Fruit fly (Drosophila melanogaster) whole organism, embryonic: ENCODE data around the gene Prtl99C.
A peak's percentile ranks its signal among the peaks of the same experiment; 100 is the strongest.

Experiments used
- Ada2b ChIP-seq: fragments of 200-800 bp; sonication (Bioruptor generic); IDR thresholded peaks from 2 replicates; pipeline ENCODE4 v1.3.6; 2022; ENCODE audit warnings: missing biosample characterization, missing genetic modification characterization
- Aef1 ChIP-seq: fragments of 200-800 bp; sonication (Bioruptor generic); IDR thresholded peaks from 3 replicates; pipeline ENCODE4 v1.3.6; 2022; ENCODE audit warnings: missing biosample characterization, missing genetic modification characterization
- Atf6 ChIP-seq: fragments of 200-800 bp; sonication (Bioruptor generic); IDR thresholded peaks from 2 replicates; pipeline ENCODE4 v1.3.6; 2022; ENCODE audit warnings: missing biosample characterization, missing genetic modification characterization
- CG10274 ChIP-seq: fragments of 200-800 bp; sonication (Bioruptor generic); optimal IDR thresholded peaks from 3 replicates; lab custom pipeline; 2017; ENCODE audit warnings: missing biosample characterization, mild to moderate bottlenecking, missing genetic modification characterization
- CG11504 ChIP-seq: fragments of 200-800 bp; sonication (Bioruptor generic); optimal IDR thresholded peaks from 3 replicates; lab custom pipeline; 2019; ENCODE audit warnings: missing biosample characterization, mild to moderate bottlenecking, missing genetic modification characterization, moderate library complexity
- CG11695 ChIP-seq: fragments of 200-800 bp; sonication (Bioruptor generic); IDR thresholded peaks from 3 replicates; pipeline ENCODE4 v1.3.6; 2022; ENCODE audit warnings: missing biosample characterization, missing genetic modification characterization
- CG14014 ChIP-seq: fragments of 200-800 bp; sonication (Bioruptor generic); IDR thresholded peaks from 2 replicates; pipeline ENCODE4 v1.3.6; 2022; ENCODE audit warnings: missing biosample characterization, missing genetic modification characterization
- CG14441 ChIP-seq: fragments of 200-800 bp; sonication (Bioruptor generic); IDR thresholded peaks from 2 replicates; pipeline ENCODE4 v1.3.6; 2022; ENCODE audit warnings: missing biosample characterization, missing genetic modification characterization
- CG15011 ChIP-seq: fragments of 200-800 bp; sonication (Bioruptor generic); optimal IDR thresholded peaks from 3 replicates; lab custom pipeline; 2018; ENCODE audit warnings: missing biosample characterization, mild to moderate bottlenecking, missing genetic modification characterization
- CG16779 ChIP-seq: fragments of 200-800 bp; sonication (Bioruptor generic); IDR thresholded peaks from 2 replicates; pipeline ENCODE4 v1.3.6; 2022; ENCODE audit warnings: missing biosample characterization, missing genetic modification characterization
- CG17328 ChIP-seq: fragments of 200-800 bp; sonication (Bioruptor generic); IDR thresholded peaks from 2 replicates; pipeline ENCODE4 v1.3.6; 2022; ENCODE audit warnings: missing biosample characterization, missing genetic modification characterization
- CG34376 ChIP-seq: fragments of 200-800 bp; sonication (Bioruptor generic); optimal IDR thresholded peaks from 2 replicates; lab custom pipeline; 2018; ENCODE audit warnings: missing biosample characterization, mild to moderate bottlenecking, missing genetic modification characterization
- CG4854 ChIP-seq: fragments of 200-800 bp; sonication (Bioruptor generic); optimal IDR thresholded peaks from 2 replicates; lab custom pipeline; 2016; ENCODE audit warnings: missing biosample characterization, missing genetic modification characterization, inconsistent platforms
- CG8290 ChIP-seq, 3 experiments: fragments of 200-800 bp; sonication (Bioruptor generic); optimal IDR thresholded peaks; 2 replicates each; lab custom pipeline; 2016 to 2019; ENCODE audit warnings: missing biosample characterization in 3 of 3, missing genetic modification characterization in 3 of 3, mild to moderate bottlenecking in 2 of 3, moderate library complexity in 1 of 3
- Camta ChIP-seq: fragments of 200-800 bp; sonication (Bioruptor generic); optimal IDR thresholded peaks from 2 replicates; lab custom pipeline; 2016; ENCODE audit warnings: missing biosample characterization, missing genetic modification characterization
- E2f1 ChIP-seq: fragments of 200-800 bp; sonication (Bioruptor generic); IDR thresholded peaks from 2 replicates; pipeline ENCODE4 v1.3.6; 2022; ENCODE audit warnings: missing biosample characterization, missing genetic modification characterization
- Ets65A ChIP-seq: fragments of 200-800 bp; sonication (Bioruptor generic); peaks from one replicate; lab custom pipeline; 2016; ENCODE audit warnings: missing biosample characterization, missing genetic modification characterization
- HLH3B ChIP-seq: fragments of 200-800 bp; sonication (Bioruptor generic); IDR thresholded peaks from 2 replicates; pipeline ENCODE4 v1.3.6; 2022; ENCODE audit warnings: missing biosample characterization, missing genetic modification characterization
- MESR4 ChIP-seq: fragments of 200-800 bp; sonication (Bioruptor generic); optimal IDR thresholded peaks from 2 replicates; lab custom pipeline; 2018; ENCODE audit warnings: missing biosample characterization, mild to moderate bottlenecking, missing genetic modification characterization, moderate library complexity
- Max ChIP-seq: fragments of 200-800 bp; sonication (Bioruptor generic); optimal IDR thresholded peaks from 2 replicates; lab custom pipeline; 2016; ENCODE audit warnings: missing biosample characterization, mild to moderate bottlenecking, missing genetic modification characterization
- Med ChIP-seq: fragments of 200-800 bp; sonication (Bioruptor generic); peaks from one replicate; lab custom pipeline; 2016; ENCODE audit warnings: missing biosample characterization, missing genetic modification characterization, mild to moderate bottlenecking, inconsistent platforms, moderate library complexity
- Neu2 ChIP-seq: fragments of 200-800 bp; sonication (Bioruptor generic); optimal IDR thresholded peaks from 3 replicates; lab custom pipeline; 2016; ENCODE audit warnings: missing biosample characterization, missing genetic modification characterization, borderline replicate concordance
- Rx ChIP-seq: fragments of 200-800 bp; sonication (Bioruptor generic); IDR thresholded peaks from 2 replicates; pipeline ENCODE4 v1.3.6; 2022; ENCODE audit warnings: missing biosample characterization, missing genetic modification characterization
- Usf ChIP-seq: fragments of 200-800 bp; sonication (Bioruptor generic); optimal IDR thresholded peaks from 2 replicates; lab custom pipeline; 2017; ENCODE audit warnings: missing genotype, missing biosample characterization, missing genetic modification characterization
- Xrp1 ChIP-seq: fragments of 200-800 bp; sonication (Bioruptor generic); IDR thresholded peaks from 2 replicates; pipeline ENCODE4 v1.3.6; 2022; ENCODE audit warnings: missing biosample characterization, missing genetic modification characterization
- ac ChIP-seq: fragments of 200-800 bp; sonication (Bioruptor generic); optimal IDR thresholded peaks from 3 replicates; lab custom pipeline; 2017; ENCODE audit warnings: missing biosample characterization, mild to moderate bottlenecking, missing genetic modification characterization
- aop ChIP-seq: fragments of 200-800 bp; sonication (Bioruptor generic); IDR thresholded peaks from 2 replicates; pipeline ENCODE4 v1.3.6; 2022; ENCODE audit warnings: missing biosample characterization, missing genetic modification characterization
- bab2 ChIP-seq: fragments of 200-800 bp; sonication (Bioruptor generic); optimal IDR thresholded peaks from 2 replicates; lab custom pipeline; 2016; ENCODE audit warnings: missing biosample characterization, missing genetic modification characterization
- ci ChIP-seq: fragments of 200-800 bp; sonication (Bioruptor generic); IDR thresholded peaks from 3 replicates; pipeline ENCODE4 v1.3.6; 2022; ENCODE audit warnings: missing biosample characterization, missing genetic modification characterization
- corto ChIP-seq: fragments of 200-800 bp; sonication (Bioruptor generic); optimal IDR thresholded peaks from 2 replicates; lab custom pipeline; 2016; ENCODE audit warnings: missing biosample characterization, mild to moderate bottlenecking, missing genetic modification characterization, moderate library complexity
- grau ChIP-seq: fragments of 200-800 bp; optimal IDR thresholded peaks from 3 replicates; lab custom pipeline; 2019; ENCODE audit warnings: missing biosample characterization, mild to moderate bottlenecking, missing genetic modification characterization, moderate library complexity
- ham ChIP-seq: fragments of 200-800 bp; sonication (Bioruptor generic); IDR thresholded peaks from 2 replicates; pipeline ENCODE4 v1.3.6; 2022; ENCODE audit warnings: missing biosample characterization, missing genetic modification characterization
- hkb ChIP-seq, 2 experiments: fragments of 200-800 bp in 1 of 2; fragments of >200 bp in 1 of 2; sonication (Bioruptor generic) in 1 of 2; IDR thresholded peaks in 1 of 2; optimal IDR thresholded peaks in 1 of 2; 2 replicates each; pipeline versions ENCODE4 v1.3.6 to Lab custom; 2017 to 2022; ENCODE audit warnings: missing biosample characterization in 1 of 2, missing genetic modification characterization in 1 of 2
- lbe ChIP-seq: fragments of 200-800 bp; sonication (Bioruptor generic); optimal IDR thresholded peaks from 2 replicates; lab custom pipeline; 2016; ENCODE audit warnings: missing biosample characterization, mild to moderate bottlenecking, missing genetic modification characterization
- pan ChIP-seq, 4 experiments: fragments of >200 bp in 3 of 4; fragments of 200-800 bp in 1 of 4; sonication (Bioruptor generic) in 1 of 4; optimal IDR thresholded peaks in 3 of 4; IDR thresholded peaks in 1 of 4; 2 replicates each; pipeline versions ENCODE4 v1.3.6 to Lab custom; 2017 to 2022; ENCODE audit warnings: missing biosample characterization in 2 of 4, missing genetic modification characterization in 2 of 4, mixed read lengths in 1 of 4
- row ChIP-seq: fragments of 200-800 bp; sonication (Bioruptor generic); IDR thresholded peaks from 3 replicates; pipeline ENCODE4 v1.3.6; 2022; ENCODE audit warnings: missing biosample characterization, missing genetic modification characterization
- scrt ChIP-seq: fragments of 200-800 bp; sonication (Bioruptor generic); optimal IDR thresholded peaks from 2 replicates; lab custom pipeline; 2018; ENCODE audit warnings: missing biosample characterization, mild to moderate bottlenecking, missing genetic modification characterization, moderate library complexity
- sd ChIP-seq: fragments of 200-800 bp; sonication (Bioruptor generic); optimal IDR thresholded peaks from 3 replicates; lab custom pipeline; 2018; ENCODE audit warnings: missing biosample characterization, mild to moderate bottlenecking, missing genetic modification characterization, moderate library complexity
- sens ChIP-seq: fragments of 200-800 bp; sonication (Bioruptor generic); peaks from one replicate; lab custom pipeline; 2016; ENCODE audit warnings: missing biosample characterization, missing genetic modification characterization
- slbo ChIP-seq: fragments of 200-800 bp; sonication (Bioruptor generic); IDR thresholded peaks from 2 replicates; pipeline ENCODE4 v1.3.6; 2022; ENCODE audit warnings: missing biosample characterization, missing genetic modification characterization
- so ChIP-seq: fragments of 200-800 bp; sonication (Bioruptor generic); IDR thresholded peaks from 3 replicates; pipeline ENCODE4 v1.3.6; 2022; ENCODE audit warnings: missing biosample characterization, missing genetic modification characterization
- tgo ChIP-seq: fragments of 200-800 bp; sonication (Bioruptor generic); IDR thresholded peaks from 3 replicates; pipeline ENCODE4 v1.3.6; 2022; ENCODE audit warnings: missing biosample characterization, missing genetic modification characterization
- toy ChIP-seq: fragments of 200-800 bp; sonication (Bioruptor generic); IDR thresholded peaks from 2 replicates; pipeline ENCODE4 v1.3.6; 2022; ENCODE audit warnings: missing biosample characterization, missing genetic modification characterization
- trh ChIP-seq: fragments of 200-800 bp; sonication (Bioruptor generic); optimal IDR thresholded peaks from 2 replicates; lab custom pipeline; 2016; ENCODE audit warnings: missing biosample characterization, missing genetic modification characterization
- tup ChIP-seq: fragments of 200-800 bp; sonication (Bioruptor generic); optimal IDR thresholded peaks from 2 replicates; lab custom pipeline; 2016; ENCODE audit warnings: missing biosample characterization, mild to moderate bottlenecking, missing genetic modification characterization, moderate library complexity
- vvl ChIP-seq: fragments of 200-800 bp; sonication (Bioruptor generic); IDR thresholded peaks from 2 replicates; pipeline ENCODE4 v1.3.6; 2022; ENCODE audit warnings: missing biosample characterization, missing genetic modification characterization

Prtl99C gene

DNA sequence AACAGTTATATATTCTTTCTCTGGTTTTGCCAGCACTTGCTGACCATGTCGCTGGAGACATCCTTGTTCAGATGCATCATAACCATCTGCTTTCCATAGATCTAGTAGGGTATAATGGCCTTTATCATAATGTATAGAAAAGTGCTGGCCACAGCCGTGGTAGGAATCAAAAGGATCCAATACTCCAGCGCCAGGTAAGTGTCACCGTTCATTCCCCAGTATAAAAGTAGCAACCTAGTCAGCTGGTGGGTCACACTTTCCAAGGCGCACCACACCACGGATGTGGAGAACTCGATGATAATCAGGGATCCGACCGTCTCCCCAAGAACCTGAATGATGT, at the start of gene Prtl99C:
TSS of gene Prtl99C (plus strand) at position 241 of the 340 bp plus-strand sequence.
- TF ChIP-seq CG10274 (GFP tag; lab: Kevin White, UChicago), result no peak
- TF ChIP-seq scrt, result no peak
- TF ChIP-seq sd, result no peak
- TF ChIP-seq CG16779, result no peak
- no peak for TF ChIP-seq tgo (GFP tag; lab: Robert Waterston, UW)
- no peak for TF ChIP-seq toy (GFP tag; lab: Robert Waterston, UW)
- TF ChIP-seq CG34376, result no peak
- no peak for TF ChIP-seq Neu2 (GFP tag; lab: Kevin White, UChicago)
- TF ChIP-seq so (GFP tag; lab: Robert Waterston, UW), result no peak
- TF ChIP-seq, all 482 proteins: peak for 0

DNA sequence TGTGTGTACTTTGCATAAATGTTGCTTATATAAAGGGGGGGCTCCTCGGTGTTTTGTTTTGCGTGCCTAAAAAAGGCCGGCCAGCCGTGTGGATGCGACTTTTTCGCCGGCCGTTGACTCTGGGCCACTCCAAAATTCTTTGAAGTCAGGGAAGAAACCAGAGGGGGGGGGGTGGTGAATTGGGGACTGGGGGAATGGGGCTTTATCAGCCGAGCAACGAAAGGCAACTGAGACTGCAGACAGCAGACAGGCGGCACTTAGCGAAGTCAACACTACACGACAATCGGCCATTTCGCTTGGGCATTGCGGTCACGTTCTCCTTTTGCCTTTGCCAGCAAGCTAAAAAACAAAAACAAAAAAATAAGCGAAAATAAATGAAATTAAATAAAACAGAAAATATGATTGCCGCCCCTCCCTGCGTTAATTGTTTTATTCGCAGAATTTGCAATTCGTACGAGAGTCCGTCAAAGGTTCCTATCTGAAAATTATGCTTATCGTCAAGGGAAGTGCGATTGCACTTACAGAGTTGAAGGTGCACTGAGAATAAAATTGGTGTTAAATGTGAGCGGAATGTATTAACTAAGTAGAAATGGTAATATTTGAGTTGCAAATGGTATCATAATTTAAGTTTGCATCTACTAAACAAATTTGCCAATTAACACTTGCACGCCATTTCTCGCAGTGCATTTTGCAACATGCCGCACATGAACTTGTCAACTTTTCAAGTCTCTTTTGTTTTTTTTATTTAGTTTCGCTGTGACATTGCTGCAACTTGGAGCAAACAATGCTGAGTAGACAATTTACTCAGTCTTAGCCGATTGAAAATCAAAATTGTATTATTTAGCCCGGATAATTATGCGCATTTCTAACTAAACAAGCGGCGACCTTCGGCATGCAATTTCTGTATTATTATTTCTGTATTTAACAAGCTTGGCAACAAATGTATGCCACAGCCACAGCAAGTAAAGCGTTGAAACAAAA, 49.4 kb upstream of the Prtl99C start:
- TF ChIP-seq Ada2b (GFP tag; lab: Robert Waterston, UW) (peak; percentile 24; the same call in 1 of the 2 replicates), tup (GFP tag; lab: Kevin White, UChicago) (no peak), ac (GFP tag; lab: Kevin White, UChicago) (no peak), Ets65A (GFP tag; lab: Kevin White, UChicago) (peak; percentile 87), Xrp1 (GFP tag; lab: Robert Waterston, UW) (peak; percentile 43; the same call in 1 of the 2 replicates), bab2 (peak; percentile 18), grau (no peak), row (GFP tag; lab: Robert Waterston, UW) (0 out of 3 replicates have a peak, but pooled peaks have one; percentile 31), slbo (GFP tag; lab: Robert Waterston, UW) (peak; percentile 34; the same call in 1 of the 2 replicates), CG8290 (GFP tag; optimal IDR thresholded peaks at IDR 0.05; lab: Kevin White, UChicago) (no peak), CG8290 (tag; optimal IDR thresholded peaks at IDR 0.05; lab: Kevin White, UChicago) (no peak), Rx (GFP tag; lab: Robert Waterston, UW) (peak; percentile 40; the same call in 1 of the 2 replicates), lbe (GFP tag; lab: Kevin White, UChicago) (peak; percentile 80), CG14014 (GFP tag; lab: Robert Waterston, UW) (0 out of 2 replicates have a peak, but pooled peaks have one; percentile 26), hkb (optimal IDR thresholded peaks at IDR 0.05; lab: Kevin White, UChicago) (no peak), hkb (GFP tag; IDR thresholded peaks at IDR 0.05; lab: Robert Waterston, UW) (peak; percentile 41; the same call in 1 of the 2 replicates), Max (GFP tag; lab: Kevin White, UChicago) (peak; percentile 6), Camta (GFP tag; lab: Kevin White, UChicago) (no peak), Atf6 (GFP tag; lab: Robert Waterston, UW) (peak; percentile 26; the same call in 1 of the 2 replicates), vvl (GFP tag; lab: Robert Waterston, UW) (peak; percentile 66), MESR4 (no peak), sens (GFP tag; lab: Kevin White, UChicago) (peak; percentile 80), CG11504 (tag; lab: Kevin White, UChicago) (peak; percentile 43), tgo (GFP tag; lab: Robert Waterston, UW) (0 out of 3 replicates have a peak, but pooled peaks have one; percentile 14), trh (no peak), CG17328 (GFP tag; lab: Robert Waterston, UW) (peak; percentile 28; the same call in 1 of the 2 replicates), ci (peak; percentile 54; the same call in 2 of the 3 replicates), HLH3B (GFP tag; lab: Robert Waterston, UW) (peak; percentile 26; the same call in 1 of the 2 replicates), ham (no peak), Med (GFP tag; lab: Kevin White, UChicago) (peak; percentile 71), aop (GFP tag; lab: Robert Waterston, UW) (no peak), Usf (GFP tag; lab: Kevin White, UChicago) (no peak), Aef1 (GFP tag; lab: Robert Waterston, UW) (peak; percentile 39; the same call in 1 of the 3 replicates), CG14441 (GFP tag; lab: Robert Waterston, UW) (peak; percentile 56), CG11695 (GFP tag; lab: Robert Waterston, UW) (0 out of 3 replicates have a peak, but pooled peaks have one; percentile 27), CG15011 (GFP tag; lab: Kevin White, UChicago) (no peak), E2f1 (0 out of 2 replicates have a peak, but pooled peaks have one; percentile 30), corto (GFP tag; lab: Kevin White, UChicago) (peak; percentile 46), CG4854 (GFP tag; lab: Kevin White, UChicago) (peak; percentile 2), pan (optimal IDR thresholded peaks at IDR 0.05; lab: Kevin White, UChicago) (no peak), pan (GFP tag; optimal IDR thresholded peaks at IDR 0.05 in 1 of 2, IDR thresholded peaks at IDR 0.05 in 1 of 2) (peak in 1 of 2 experiments; percentile 57)
